Worm (Caenorhabditis elegans) whole organism, L2 larva: ENCODE data around the gene F53B3.5.

Source experiments
- R02D3.7 ChIP-seq: fragments of 150-350 bp; optimal IDR thresholded peaks from 2 replicates; lab custom pipeline; 2014; ENCODE audit warnings: missing biosample characterization, missing genetic modification characterization
- ZK546.5 ChIP-seq: sonication (generic microtip); optimal IDR thresholded peaks from 2 replicates; lab custom pipeline; 2017; ENCODE audit warnings: missing biosample characterization, missing genetic modification characterization
- aly-2 ChIP-seq: fragments of 150-350 bp; optimal IDR thresholded peaks from 2 replicates; lab custom pipeline; 2014; ENCODE audit warnings: missing biosample characterization, missing genetic modification characterization
- ama-1 ChIP-seq: fragments of 150-350 bp; optimal IDR thresholded peaks from 2 replicates; lab custom pipeline; 2018; ENCODE audit warnings: inconsistent platforms
- blmp-1 ChIP-seq: sonication (generic microtip); optimal IDR thresholded peaks from 2 replicates; lab custom pipeline; 2017; ENCODE audit warnings: missing genetic modification characterization, mild to moderate bottlenecking, missing compliant biosample characterization, antibody characterized with exemption, moderate library complexity; ENCODE audit not compliant: insufficient read depth
- ceh-82 ChIP-seq: fragments of 150-350 bp; optimal IDR thresholded peaks from 2 replicates; lab custom pipeline; 2014; ENCODE audit warnings: missing biosample characterization, missing genetic modification characterization
- dmd-4 ChIP-seq: sonication (generic microtip); optimal IDR thresholded peaks from 2 replicates; lab custom pipeline; 2017; ENCODE audit warnings: missing biosample characterization, missing genetic modification characterization
- fos-1 ChIP-seq: fragments of 150-350 bp; optimal IDR thresholded peaks from 2 replicates; lab custom pipeline; 2014; ENCODE audit warnings: missing biosample characterization, missing genetic modification characterization
- unc-39 ChIP-seq: fragments of 150-350 bp; optimal IDR thresholded peaks from 2 replicates; lab custom pipeline; 2014; ENCODE audit warnings: missing biosample characterization, missing genetic modification characterization
- unc-55 ChIP-seq: fragments of 150-350 bp; sonication (generic microtip); optimal IDR thresholded peaks from 3 replicates; lab custom pipeline; 2014; ENCODE audit warnings: missing biosample characterization, missing genetic modification reagents, missing genetic modification characterization
- zag-1 ChIP-seq: fragments of 150-350 bp; optimal IDR thresholded peaks from 2 replicates; lab custom pipeline; 2014; ENCODE audit warnings: missing biosample characterization, missing genetic modification characterization
- ztf-11 ChIP-seq: sonication (generic microtip); optimal IDR thresholded peaks from 2 replicates; lab custom pipeline; 2017; ENCODE audit warnings: missing biosample characterization, missing genetic modification characterization

DNA sequence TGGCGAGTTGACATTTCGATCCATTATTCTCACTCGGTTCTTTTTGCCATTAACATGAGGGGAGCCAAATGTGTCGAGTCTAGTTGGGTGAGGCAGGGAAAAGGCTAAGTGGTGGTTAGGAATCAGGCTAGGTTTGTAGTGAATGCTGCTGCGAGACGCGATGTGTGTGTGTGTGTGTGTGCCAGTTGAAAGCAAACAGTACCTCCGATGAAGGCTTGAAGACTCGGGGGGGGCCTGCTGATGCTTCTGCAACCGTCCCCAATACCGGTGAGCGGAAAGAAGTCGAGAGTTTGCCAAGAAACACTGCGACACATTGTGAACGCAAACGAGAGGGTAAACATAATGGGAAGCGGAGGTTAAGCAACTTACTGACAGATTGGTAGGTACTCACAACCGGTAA is 8.3 kb downstream of the F53B3.5 start, which contains the start of gene F53B3.3:
- TF ChIP-seq unc-55 (GFP tag; lab: Kevin White, UChicago) (no peak), ceh-82 (tag; lab: Kevin White, UChicago) (no peak), ama-1 (no peak), aly-2 (tag; lab: Kevin White, UChicago) (no peak), ZK546.5 (tag; lab: Kevin White, UChicago) (no peak), fos-1 (tag; lab: Kevin White, UChicago) (no peak), zag-1 (no peak), dmd-4 (tag; lab: Kevin White, UChicago) (no peak), R02D3.7 (tag; lab: Kevin White, UChicago) (no peak), blmp-1 (no peak), ztf-11 (tag; lab: Kevin White, UChicago) (no peak), unc-39 (tag; lab: Kevin White, UChicago) (no peak)
